Worm (Caenorhabditis elegans) whole organism, mixed stage, embryonic: ENCODE data around the gene C16C8.16.

Experiments
- drap-1 ChIP-seq: fragments of 200-800 bp; sonication (Bioruptor generic); optimal IDR thresholded peaks from 3 replicates; lab custom pipeline; 2018; ENCODE audit warnings: mild to moderate bottlenecking, missing genetic modification characterization, missing compliant biosample characterization
- elt-1 ChIP-seq: sonication (generic microtip); optimal IDR thresholded peaks from 2 replicates; lab custom pipeline; 2017; ENCODE audit warnings: missing genetic modification characterization, mild to moderate bottlenecking, missing compliant biosample characterization, antibody characterized with exemption, moderate library complexity, borderline replicate concordance; ENCODE audit not compliant: insufficient read depth
- flh-1 ChIP-seq: fragments of 200-800 bp; sonication (Bioruptor generic); optimal IDR thresholded peaks from 2 replicates; lab custom pipeline; 2018; ENCODE audit warnings: mild to moderate bottlenecking, missing genetic modification characterization, moderate library complexity, missing compliant biosample characterization
- lsy-2 ChIP-seq: fragments of 150-350 bp; optimal IDR thresholded peaks from 2 replicates; lab custom pipeline; 2014; ENCODE audit warnings: missing biosample characterization, missing genetic modification characterization
- mep-1 ChIP-seq: fragments of 150-350 bp; optimal IDR thresholded peaks from 2 replicates; lab custom pipeline; 2017; ENCODE audit warnings: missing biosample characterization, missing genetic modification reagents, missing genetic modification characterization, inconsistent platforms
- nhr-12 ChIP-seq: fragments of 150-350 bp; optimal IDR thresholded peaks from 2 replicates; lab custom pipeline; 2014; ENCODE audit warnings: missing biosample characterization, missing genetic modification characterization
- sem-2 ChIP-seq: fragments of 200-800 bp; sonication (Bioruptor generic); optimal IDR thresholded peaks from 2 replicates; lab custom pipeline; 2018; ENCODE audit warnings: mild to moderate bottlenecking, missing genetic modification characterization, missing compliant biosample characterization
- snpc-4 ChIP-seq: fragments of 150-350 bp; optimal IDR thresholded peaks from 2 replicates; lab custom pipeline; 2014; ENCODE audit warnings: missing biosample characterization, missing genetic modification characterization
- unc-62 ChIP-seq: fragments of 150-350 bp; optimal IDR thresholded peaks from 2 replicates; lab custom pipeline; 2014; ENCODE audit warnings: missing biosample characterization, missing genetic modification reagents, missing genetic modification characterization

DNA sequence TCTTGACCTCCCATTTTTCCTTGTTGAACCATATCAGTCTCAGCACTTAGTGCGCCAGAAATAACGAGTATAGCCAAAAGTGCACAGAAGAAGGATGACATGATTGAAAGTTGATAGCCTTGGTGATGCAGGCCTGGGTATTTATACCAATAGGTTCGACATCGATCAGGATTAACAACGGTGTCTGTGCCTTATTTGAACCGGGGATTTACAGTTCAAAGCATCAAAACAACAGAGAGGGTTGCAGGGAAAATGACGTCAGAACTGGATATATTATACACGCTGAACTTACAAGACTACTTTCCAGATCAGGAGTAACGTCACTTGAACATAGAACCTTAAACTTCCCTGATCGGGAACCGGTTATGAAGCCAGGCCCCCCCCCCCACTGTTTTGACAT, 26.8 kb downstream of the C16C8.16 start, which contains the start of gene Y49F6B.12:
- TF ChIP-seq drap-1 (no peak), sem-2 (GFP tag; lab: Kevin White, UChicago) (no peak), mep-1 (no peak), elt-1 (tag; lab: Kevin White, UChicago) (no peak), lsy-2 (tag; lab: Kevin White, UChicago) (no peak), unc-62 (GFP tag; lab: Kevin White, UChicago) (no peak), snpc-4 (tag; lab: Kevin White, UChicago) (no peak), flh-1 (GFP tag; lab: Kevin White, UChicago) (no peak), nhr-12 (tag; lab: Kevin White, UChicago) (no peak)
